Fruit fly (Drosophila melanogaster) whole organism, prepupa: ENCODE data around the gene NP15.6.
A peak's percentile ranks its signal among the peaks of the same experiment; 100 is the strongest.

Source experiments
- CG10669 ChIP-seq: fragments of 200-800 bp; sonication (Bioruptor generic); optimal IDR thresholded peaks from 3 replicates; lab custom pipeline; 2018; ENCODE audit warnings: missing biosample characterization, mild to moderate bottlenecking, missing genetic modification characterization, moderate library complexity
- CG11294 ChIP-seq: fragments of 200-800 bp; sonication (Bioruptor generic); IDR thresholded peaks from 2 replicates; pipeline ENCODE4 v1.3.6; 2022; ENCODE audit warnings: missing biosample characterization, missing genetic modification characterization
- CG15336 ChIP-seq: fragments of 200-800 bp; sonication (Bioruptor generic); IDR thresholded peaks from 2 replicates; pipeline ENCODE4 v1.3.6; 2022; ENCODE audit warnings: missing biosample characterization, missing genetic modification characterization
- CG32006 ChIP-seq: fragments of 200-800 bp; sonication (Bioruptor generic); optimal IDR thresholded peaks from 3 replicates; lab custom pipeline; 2017; ENCODE audit warnings: missing biosample characterization, mild to moderate bottlenecking, missing genetic modification characterization
- CG3919 ChIP-seq: fragments of 200-800 bp; sonication (Bioruptor generic); optimal IDR thresholded peaks from 3 replicates; lab custom pipeline; 2016; ENCODE audit warnings: missing biosample characterization, missing genetic modification characterization
- CG4318 ChIP-seq: fragments of 200-800 bp; sonication (Bioruptor generic); optimal IDR thresholded peaks from 3 replicates; lab custom pipeline; 2017; ENCODE audit warnings: missing biosample characterization, mild to moderate bottlenecking, missing genetic modification characterization
- CG6163 ChIP-seq: fragments of 200-800 bp; sonication (Bioruptor generic); IDR thresholded peaks from 3 replicates; pipeline ENCODE4 v1.3.6; 2022; ENCODE audit warnings: missing biosample characterization, missing genetic modification characterization
- CG7368 ChIP-seq: fragments of 200-800 bp; sonication (Bioruptor generic); optimal IDR thresholded peaks from 3 replicates; lab custom pipeline; 2016; ENCODE audit warnings: missing biosample characterization, missing genetic modification characterization
- CG8119 ChIP-seq: fragments of 200-800 bp; sonication (Bioruptor generic); IDR thresholded peaks from 3 replicates; pipeline ENCODE4 v1.3.6; 2022; ENCODE audit warnings: missing biosample characterization, missing genetic modification characterization
- CG8319 ChIP-seq: fragments of 200-800 bp; sonication (Bioruptor generic); optimal IDR thresholded peaks from 3 replicates; lab custom pipeline; 2016; ENCODE audit warnings: missing biosample characterization, missing genetic modification characterization
- CG8632 ChIP-seq: fragments of 200-800 bp; sonication (Bioruptor generic); optimal IDR thresholded peaks from 3 replicates; lab custom pipeline; 2016; ENCODE audit warnings: missing biosample characterization, missing genetic modification characterization
- Eip78C ChIP-seq: fragments of 200-800 bp; sonication (Bioruptor generic); peaks from one replicate; lab custom pipeline; 2016; ENCODE audit warnings: missing biosample characterization, missing genetic modification characterization
- Ets96B ChIP-seq: fragments of 200-800 bp; optimal IDR thresholded peaks from 2 replicates; lab custom pipeline; 2019; ENCODE audit warnings: missing biosample characterization, mild to moderate bottlenecking, missing genetic modification characterization, moderate library complexity
- Gug ChIP-seq: fragments of 200-800 bp; sonication (Bioruptor generic); IDR thresholded peaks from 2 replicates; pipeline ENCODE4 v1.3.6; 2022; ENCODE audit warnings: missing biosample characterization, missing genetic modification characterization
- Hr39 ChIP-seq: fragments of 200-800 bp; sonication (Bioruptor generic); optimal IDR thresholded peaks from 2 replicates; lab custom pipeline; 2016; ENCODE audit warnings: missing biosample characterization, missing genetic modification characterization
- Hr4 ChIP-seq: fragments of 200-800 bp; sonication (Bioruptor generic); optimal IDR thresholded peaks from 3 replicates; lab custom pipeline; 2016; ENCODE audit warnings: missing biosample characterization, missing genetic modification characterization
- Lpt ChIP-seq: fragments of 200-800 bp; sonication (Bioruptor generic); optimal IDR thresholded peaks from 3 replicates; lab custom pipeline; 2016; ENCODE audit warnings: missing biosample characterization, missing genetic modification characterization
- Met ChIP-seq: fragments of 200-800 bp; sonication (Bioruptor generic); optimal IDR thresholded peaks from 3 replicates; lab custom pipeline; 2016; ENCODE audit warnings: missing biosample characterization, missing genetic modification characterization
- OdsH ChIP-seq: fragments of 200-800 bp; sonication (Bioruptor generic); optimal IDR thresholded peaks from 3 replicates; lab custom pipeline; 2016; ENCODE audit warnings: missing biosample characterization, missing genetic modification characterization
- Smox ChIP-seq: fragments of 200-800 bp; sonication (Bioruptor generic); optimal IDR thresholded peaks from 3 replicates; lab custom pipeline; 2016; ENCODE audit warnings: missing biosample characterization, missing genetic modification characterization
- Sox15 ChIP-seq: fragments of 200-800 bp; sonication (Bioruptor generic); optimal IDR thresholded peaks from 3 replicates; lab custom pipeline; 2016; ENCODE audit warnings: missing biosample characterization, missing genetic modification characterization
- achi ChIP-seq: fragments of 200-800 bp; sonication (Bioruptor generic); optimal IDR thresholded peaks from 3 replicates; lab custom pipeline; 2016; ENCODE audit warnings: missing biosample characterization, missing genetic modification characterization
- acj6 ChIP-seq: fragments of 200-800 bp; sonication (Bioruptor generic); optimal IDR thresholded peaks from 3 replicates; lab custom pipeline; 2016; ENCODE audit warnings: missing biosample characterization, missing genetic modification characterization
- cyc ChIP-seq: fragments of 200-800 bp; sonication (Bioruptor generic); optimal IDR thresholded peaks from 3 replicates; lab custom pipeline; 2016; ENCODE audit warnings: missing biosample characterization, missing genetic modification characterization
- eg ChIP-seq: fragments of 200-800 bp; sonication (Bioruptor generic); IDR thresholded peaks from 3 replicates; pipeline ENCODE4 v1.3.6; 2022; ENCODE audit warnings: missing biosample characterization, missing genetic modification characterization
- esn ChIP-seq: fragments of 200-800 bp; sonication (Bioruptor generic); optimal IDR thresholded peaks from 2 replicates; lab custom pipeline; 2016; ENCODE audit warnings: missing biosample characterization, mild to moderate bottlenecking, missing genetic modification characterization, moderate library complexity
- lz ChIP-seq: fragments of 200-800 bp; sonication (Bioruptor generic); optimal IDR thresholded peaks from 3 replicates; lab custom pipeline; 2016; ENCODE audit warnings: missing biosample characterization, missing genetic modification characterization
- net ChIP-seq: fragments of 200-800 bp; sonication (Bioruptor generic); optimal IDR thresholded peaks from 3 replicates; lab custom pipeline; 2016; ENCODE audit warnings: missing biosample characterization, missing genetic modification characterization
- pdm3 ChIP-seq: fragments of 200-800 bp; sonication (Bioruptor generic); optimal IDR thresholded peaks from 3 replicates; lab custom pipeline; 2016; ENCODE audit warnings: missing biosample characterization, missing genetic modification characterization
- salr ChIP-seq, 2 experiments: fragments of 200-800 bp; sonication (Bioruptor generic); optimal IDR thresholded peaks; 3 replicates each; lab custom pipeline; 2016 to 2018; ENCODE audit warnings: missing biosample characterization in 2 of 2, missing genetic modification characterization in 2 of 2, mild to moderate bottlenecking in 1 of 2
- ss ChIP-seq, 2 experiments: fragments of 200-800 bp; sonication (Bioruptor generic); optimal IDR thresholded peaks; 2 replicates in 1 of 2; 3 replicates in 1 of 2; lab custom pipeline; 2017 to 2018; ENCODE audit warnings: mild to moderate bottlenecking in 2 of 2, missing biosample characterization in 2 of 2, missing genetic modification characterization in 2 of 2, moderate library complexity in 1 of 2
- topi ChIP-seq: fragments of 200-800 bp; sonication (Bioruptor generic); optimal IDR thresholded peaks from 3 replicates; lab custom pipeline; 2016; ENCODE audit warnings: missing biosample characterization, missing genetic modification characterization

Gene NP15.6

dm6 chr3R:19011885-19012284, 15.3 kb upstream of the NP15.6 start:
- no peak for TF ChIP-seq topi (GFP tag; lab: Kevin White, UChicago)

dm6 chr3R:19014027-19014426, 13.1 kb upstream of the NP15.6 start:
- 0 out of 3 replicates have a peak, but pooled peaks have one; percentile 11 for TF ChIP-seq eg
- TF ChIP-seq Met (GFP tag; lab: Kevin White, UChicago), result no peak
- TF ChIP-seq CG8319, result no peak

dm6 chr3R:19014742-19015422, 12.3 kb upstream of the NP15.6 start:
- TF ChIP-seq eg, result peak; percentile 70; the same call in 2 of the 3 replicates
- peak; percentile 67; the same call in 1 of the 2 replicates for TF ChIP-seq Gug (GFP tag; lab: Robert Waterston, UW)
- TF ChIP-seq CG15336 (GFP tag; lab: Robert Waterston, UW), result peak; percentile 68; the same call in 1 of the 2 replicates
- TF ChIP-seq OdsH (GFP tag; lab: Kevin White, UChicago), result peak; percentile 40
- peak; percentile 49 for TF ChIP-seq CG32006 (GFP tag; lab: Kevin White, UChicago)
- peak; percentile 64 for TF ChIP-seq CG6163 (GFP tag; lab: Robert Waterston, UW)
- no peak for TF ChIP-seq Lpt (GFP tag; lab: Kevin White, UChicago)
- TF ChIP-seq esn, result peak; percentile 38
- peak; percentile 11 for TF ChIP-seq Ets96B (tag; lab: Kevin White, UChicago)
- peak; percentile 23 for TF ChIP-seq Hr4 (GFP tag; lab: Kevin White, UChicago)
- no peak for TF ChIP-seq Smox (GFP tag; lab: Kevin White, UChicago)
- TF ChIP-seq Eip78C (GFP tag; lab: Kevin White, UChicago), result peak; percentile 78
- no peak for TF ChIP-seq CG4318 (GFP tag; lab: Kevin White, UChicago)
- TF ChIP-seq acj6 (GFP tag; lab: Kevin White, UChicago), result no peak
- TF ChIP-seq CG8119, result peak; percentile 35; the same call in 1 of the 3 replicates
- peak; percentile 7 for TF ChIP-seq Met (GFP tag; lab: Kevin White, UChicago)
- TF ChIP-seq CG7368 (GFP tag; lab: Kevin White, UChicago), result no peak
- peak; percentile 7 for TF ChIP-seq topi (GFP tag; lab: Kevin White, UChicago)
- no peak for TF ChIP-seq ss (GFP tag; optimal IDR thresholded peaks at IDR 0.05; lab: Kevin White, UChicago)
- TF ChIP-seq net (GFP tag; lab: Kevin White, UChicago), result peak; percentile 28
- TF ChIP-seq pdm3, result peak; percentile 7
- TF ChIP-seq CG11294 (GFP tag; lab: Robert Waterston, UW), result 0 out of 2 replicates have a peak, but pooled peaks have one; percentile 18
- peak; percentile 33 for TF ChIP-seq achi (GFP tag; lab: Kevin White, UChicago)
- TF ChIP-seq CG3919 (GFP tag; lab: Kevin White, UChicago), result peak; percentile 31
- peak; percentile 1 for TF ChIP-seq CG8632 (GFP tag; lab: Kevin White, UChicago)

dm6 chr3R:19015423-19015810, 11.8 kb upstream of the NP15.6 start:
- TF ChIP-seq cyc (GFP tag; lab: Kevin White, UChicago) (no peak), Gug (GFP tag; lab: Robert Waterston, UW) (no peak), CG7368 (GFP tag; lab: Kevin White, UChicago) (no peak), eg (no peak), lz (no peak), CG6163 (GFP tag; lab: Robert Waterston, UW) (no peak), salr (GFP tag; optimal IDR thresholded peaks at IDR 0.05; lab: Kevin White, UChicago) (no peak), Met (GFP tag; lab: Kevin White, UChicago) (no peak), Hr39 (no peak), Sox15 (no peak)

- TF ChIP-seq Eip78C (GFP tag; lab: Kevin White, UChicago) (peak; percentile 39), CG10669 (no peak), ss (GFP tag; optimal IDR thresholded peaks at IDR 0.05; lab: Kevin White, UChicago) (peak in 1 of 2 experiments; percentile 11), CG32006 (GFP tag; lab: Kevin White, UChicago) (no peak)
These were observed 9.7 kb upstream of the NP15.6 start for dm6 chr3R:19017318-19018043.
